Fruit fly (Drosophila melanogaster) whole organism, embryonic: ENCODE measurements around the gene Tm1.

ENCODE experiments used
- Awh ChIP-seq: fragments of 200-800 bp; sonication (Bioruptor generic); IDR thresholded peaks from 2 replicates; pipeline ENCODE4, ENCODE4 v1.3.6; 2022; ENCODE audit warnings: missing biosample characterization, missing genetic modification characterization
- CG10209 ChIP-seq: fragments of 200-800 bp; sonication (Bioruptor generic); optimal IDR thresholded peaks from 3 replicates; lab custom pipeline; 2017; ENCODE audit warnings: missing biosample characterization, mild to moderate bottlenecking, missing genetic modification characterization, missing genetic modification reagents
- CG10431 ChIP-seq: fragments of 200-800 bp; sonication (Bioruptor generic); optimal IDR thresholded peaks from 3 replicates; lab custom pipeline; 2018; ENCODE audit warnings: missing biosample characterization, mild to moderate bottlenecking, missing genetic modification characterization
- CG10654 ChIP-seq: fragments of 200-800 bp; sonication (Bioruptor generic); optimal IDR thresholded peaks from 2 replicates; lab custom pipeline; 2016; ENCODE audit warnings: missing biosample characterization, missing genetic modification characterization
- CG12155 ChIP-seq: fragments of 200-800 bp; sonication (Bioruptor generic); optimal IDR thresholded peaks from 3 replicates; lab custom pipeline; 2016; ENCODE audit warnings: missing biosample characterization, missing genetic modification characterization
- CG12659 ChIP-seq: fragments of 200-800 bp; sonication (Bioruptor generic); optimal IDR thresholded peaks from 3 replicates; lab custom pipeline; 2017; ENCODE audit warnings: mild to moderate bottlenecking, missing biosample characterization, missing genetic modification reagents, missing genetic modification characterization
- CG14667 ChIP-seq: fragments of 200-800 bp; sonication (Bioruptor generic); IDR thresholded peaks from 2 replicates; pipeline ENCODE4 v1.3.6; 2022; ENCODE audit warnings: missing biosample characterization, missing genetic modification characterization
- CG14965 ChIP-seq: fragments of 200-800 bp; sonication (Bioruptor generic); optimal IDR thresholded peaks from 2 replicates; lab custom pipeline; 2016; ENCODE audit warnings: missing biosample characterization, missing genetic modification characterization, borderline replicate concordance
- CG15011 ChIP-seq: fragments of 200-800 bp; sonication (Bioruptor generic); optimal IDR thresholded peaks from 3 replicates; lab custom pipeline; 2018; ENCODE audit warnings: missing biosample characterization, mild to moderate bottlenecking, missing genetic modification characterization
- CG16815 ChIP-seq: fragments of 200-800 bp; sonication (Bioruptor generic); optimal IDR thresholded peaks from 3 replicates; lab custom pipeline; 2017; ENCODE audit warnings: missing biosample characterization, mild to moderate bottlenecking, missing genetic modification characterization
- CG17359 ChIP-seq: fragments of 200-800 bp; sonication (Bioruptor generic); optimal IDR thresholded peaks from 3 replicates; lab custom pipeline; 2018; ENCODE audit warnings: missing biosample characterization, mild to moderate bottlenecking, missing genetic modification characterization, moderate library complexity
- CG18011 ChIP-seq: fragments of 200-800 bp; sonication (Bioruptor generic); optimal IDR thresholded peaks from 2 replicates; lab custom pipeline; 2017; ENCODE audit warnings: missing biosample characterization, missing genetic modification characterization, mild to moderate bottlenecking, moderate library complexity, missing genotype
- CG18764 ChIP-seq: fragments of 200-800 bp; sonication (Bioruptor generic); optimal IDR thresholded peaks from 3 replicates; lab custom pipeline; 2016; ENCODE audit warnings: missing biosample characterization, missing genetic modification characterization
- CG34224 ChIP-seq: fragments of 200-800 bp; sonication (Bioruptor generic); IDR thresholded peaks from 3 replicates; pipeline ENCODE4 v1.3.6; 2022; ENCODE audit warnings: missing biosample characterization, missing genetic modification characterization; ENCODE audit not compliant: partially characterized antibody
- CG4328 ChIP-seq: fragments of 200-800 bp; sonication (Bioruptor generic); optimal IDR thresholded peaks from 3 replicates; lab custom pipeline; 2017; ENCODE audit warnings: missing biosample characterization, missing genetic modification reagents, missing genetic modification characterization
- CG6689 ChIP-seq: fragments of 200-800 bp; sonication (Bioruptor generic); IDR thresholded peaks from 2 replicates; pipeline ENCODE4 v1.3.6; 2022; ENCODE audit warnings: missing biosample characterization, missing genetic modification characterization
- CG6765 ChIP-seq: fragments of 200-800 bp; sonication (Bioruptor generic); optimal IDR thresholded peaks from 3 replicates; lab custom pipeline; 2017; ENCODE audit warnings: missing biosample characterization, mild to moderate bottlenecking, missing genetic modification characterization
- CG7745 ChIP-seq: fragments of 200-800 bp; sonication (Bioruptor generic); optimal IDR thresholded peaks from 2 replicates; lab custom pipeline; 2018; ENCODE audit warnings: missing biosample characterization, mild to moderate bottlenecking, missing genetic modification characterization, moderate library complexity
- CG7987 ChIP-seq: fragments of 200-800 bp; sonication (Bioruptor generic); optimal IDR thresholded peaks from 2 replicates; lab custom pipeline; 2018; ENCODE audit warnings: missing biosample characterization, mild to moderate bottlenecking, missing genetic modification characterization, moderate library complexity
- Camta ChIP-seq: fragments of 200-800 bp; sonication (Bioruptor generic); optimal IDR thresholded peaks from 2 replicates; lab custom pipeline; 2016; ENCODE audit warnings: missing biosample characterization, missing genetic modification characterization
- CkIIα-i1 ChIP-seq: fragments of 200-800 bp; sonication (Bioruptor generic); IDR thresholded peaks from 2 replicates; pipeline ENCODE4 v1.3.6; 2022; ENCODE audit warnings: missing biosample characterization, missing genetic modification characterization
- Doc2 ChIP-seq: fragments of 200-800 bp; sonication (Bioruptor generic); IDR thresholded peaks from 2 replicates; pipeline ENCODE4 v1.3.6; 2022; ENCODE audit warnings: missing biosample characterization, missing genetic modification characterization
- Eip74EF ChIP-seq, 2 experiments: fragments of 200-800 bp in 1 of 2; fragments of >200 bp in 1 of 2; sonication (Bioruptor generic) in 1 of 2; optimal IDR thresholded peaks; 2 replicates each; lab custom pipeline; 2017 to 2019; ENCODE audit warnings: missing biosample characterization in 2 of 2, missing genetic modification characterization in 2 of 2, mild to moderate bottlenecking in 1 of 2, moderate library complexity in 1 of 2
- Gsc ChIP-seq: fragments of 200-800 bp; sonication (Bioruptor generic); IDR thresholded peaks from 2 replicates; pipeline ENCODE4 v1.3.6; 2022; ENCODE audit warnings: missing biosample characterization, missing genetic modification characterization
- HLH54F ChIP-seq: fragments of 200-800 bp; sonication (Bioruptor generic); optimal IDR thresholded peaks from 3 replicates; lab custom pipeline; 2016; ENCODE audit warnings: missing biosample characterization, missing genetic modification characterization
- Hmx ChIP-seq: fragments of 200-800 bp; sonication (Bioruptor generic); optimal IDR thresholded peaks from 2 replicates; lab custom pipeline; 2016; ENCODE audit warnings: missing biosample characterization, missing genetic modification characterization
- Nf-YC ChIP-seq: fragments of 200-800 bp; optimal IDR thresholded peaks from 3 replicates; lab custom pipeline; 2019; ENCODE audit warnings: missing biosample characterization, mild to moderate bottlenecking, missing genetic modification characterization, moderate library complexity
- Spps ChIP-seq: fragments of 200-800 bp; sonication (Bioruptor generic); optimal IDR thresholded peaks from 2 replicates; lab custom pipeline; 2018; ENCODE audit warnings: missing biosample characterization, mild to moderate bottlenecking, missing genetic modification characterization
- TFAM ChIP-seq: fragments of 200-800 bp; sonication (Bioruptor generic); optimal IDR thresholded peaks from 2 replicates; lab custom pipeline; 2017; ENCODE audit warnings: missing biosample characterization, missing genetic modification characterization, inconsistent platforms
- bigmax ChIP-seq: fragments of 200-800 bp; sonication (Bioruptor generic); optimal IDR thresholded peaks from 2 replicates; lab custom pipeline; 2018; ENCODE audit warnings: missing biosample characterization, mild to moderate bottlenecking, missing genetic modification characterization
- cg ChIP-seq: fragments of 200-800 bp; sonication (Bioruptor generic); optimal IDR thresholded peaks from 3 replicates; lab custom pipeline; 2019; ENCODE audit warnings: missing biosample characterization, mild to moderate bottlenecking, missing genetic modification characterization, moderate library complexity
- chm ChIP-seq: fragments of 200-800 bp; sonication (Bioruptor generic); IDR thresholded peaks from 2 replicates; pipeline ENCODE4 v1.3.6; 2022; ENCODE audit warnings: missing biosample characterization, missing genetic modification characterization
- chn ChIP-seq: fragments of 200-800 bp; sonication (Bioruptor generic); optimal IDR thresholded peaks from 2 replicates; lab custom pipeline; 2016; ENCODE audit warnings: missing biosample characterization, missing genetic modification characterization
- crp ChIP-seq, 2 experiments: fragments of 200-800 bp; sonication (Bioruptor generic); optimal IDR thresholded peaks; 2 replicates in 1 of 2; 3 replicates in 1 of 2; lab custom pipeline; 2017; ENCODE audit warnings: missing biosample characterization in 2 of 2, missing genetic modification characterization in 2 of 2, mild to moderate bottlenecking in 1 of 2, moderate library complexity in 1 of 2
- dysf ChIP-seq: fragments of 200-800 bp; sonication (Bioruptor generic); IDR thresholded peaks from 3 replicates; pipeline ENCODE4 v1.3.6; 2022; ENCODE audit warnings: missing biosample characterization, missing genetic modification characterization
- en ChIP-seq: fragments of 200-800 bp; sonication (Bioruptor generic); optimal IDR thresholded peaks from 2 replicates; lab custom pipeline; 2016; ENCODE audit warnings: missing biosample characterization, missing genetic modification characterization
- kah ChIP-seq: fragments of 200-800 bp; sonication (Bioruptor generic); optimal IDR thresholded peaks from 2 replicates; lab custom pipeline; 2018; ENCODE audit warnings: missing biosample characterization, mild to moderate bottlenecking, missing genetic modification characterization
- otp ChIP-seq: fragments of 200-800 bp; sonication (Bioruptor generic); IDR thresholded peaks from 3 replicates; pipeline ENCODE4, ENCODE4 v1.3.6; 2022; ENCODE audit warnings: missing biosample characterization, missing genetic modification characterization
- psq ChIP-seq: fragments of 200-800 bp; sonication (Bioruptor generic); optimal IDR thresholded peaks from 2 replicates; lab custom pipeline; 2017; ENCODE audit warnings: missing biosample characterization, missing genetic modification characterization
- schlank ChIP-seq: fragments of 200-800 bp; sonication (Bioruptor generic); optimal IDR thresholded peaks from 2 replicates; lab custom pipeline; 2018; ENCODE audit warnings: missing biosample characterization, mild to moderate bottlenecking, missing genetic modification characterization
- ssp ChIP-seq: fragments of 200-800 bp; sonication (Bioruptor generic); IDR thresholded peaks from 2 replicates; pipeline ENCODE4 v1.3.6; 2022; ENCODE audit warnings: missing biosample characterization, missing genetic modification characterization

Tm1 gene

dm6 chr3R:15265406-15266040, 12.5 kb upstream of the Tm1 start, which contains the start of gene ATPsynO (continued):
- TF ChIP-seq crp (GFP tag; optimal IDR thresholded peaks at IDR 0.05; lab: Kevin White, UChicago) = peak; percentile 8 to 86
- no peak for TF ChIP-seq schlank (tag; lab: Kevin White, UChicago)
- TF ChIP-seq CG12659 (GFP tag; lab: Kevin White, UChicago) = peak; percentile 62
- TF ChIP-seq CG14667 (GFP tag; lab: Robert Waterston, UW) = no peak
- no peak for TF ChIP-seq TFAM (GFP tag; lab: Kevin White, UChicago)
- TF ChIP-seq psq (GFP tag; lab: Kevin White, UChicago) = no peak
- no peak for TF ChIP-seq kah (GFP tag; lab: Kevin White, UChicago)
- no peak for TF ChIP-seq Camta (GFP tag; lab: Kevin White, UChicago)
- TF ChIP-seq CG12155 (GFP tag; lab: Kevin White, UChicago) = peak; percentile 43
- TF ChIP-seq chn (GFP tag; lab: Kevin White, UChicago) = no peak
- no peak for TF ChIP-seq dysf
- TF ChIP-seq CG6765 (GFP tag; lab: Kevin White, UChicago) = no peak
- no peak for TF ChIP-seq CG10209
- TF ChIP-seq Spps (tag; lab: Kevin White, UChicago) = no peak
- TF ChIP-seq Awh (GFP tag; lab: Robert Waterston, UW) = no peak
- TF ChIP-seq CG17359 (tag; lab: Kevin White, UChicago) = no peak
- no peak for TF ChIP-seq Gsc
- no peak for TF ChIP-seq CG10431
- TF ChIP-seq cg (GFP tag; lab: Kevin White, UChicago) = no peak
- TF ChIP-seq bigmax = peak; percentile 86
- TF ChIP-seq CG6689 = no peak
- no peak for TF ChIP-seq CG15011 (GFP tag; lab: Kevin White, UChicago)
- TF ChIP-seq CG34224 (GFP tag; lab: Robert Waterston, UW) = no peak
- TF ChIP-seq CG18764 = no peak
- TF ChIP-seq Nf-YC (tag; lab: Kevin White, UChicago) = peak; percentile 56
- no peak for TF ChIP-seq CkIIα-i1
- no peak for TF ChIP-seq CG18011
- TF ChIP-seq CG4328 (GFP tag; lab: Kevin White, UChicago) = no peak
- no peak for TF ChIP-seq Doc2
- no peak for TF ChIP-seq CG16815 (GFP tag; lab: Kevin White, UChicago)
- TF ChIP-seq CG14965 (GFP tag; lab: Kevin White, UChicago) = no peak
- no peak for TF ChIP-seq Eip74EF (GFP tag; optimal IDR thresholded peaks at IDR 0.05; lab: Kevin White, UChicago)
- TF ChIP-seq HLH54F (GFP tag; lab: Kevin White, UChicago) = no peak
- no peak for TF ChIP-seq otp (GFP tag; lab: Robert Waterston, UW)
- TF ChIP-seq CG7745 (tag; lab: Kevin White, UChicago) = no peak
- no peak for TF ChIP-seq Hmx (GFP tag; lab: Kevin White, UChicago)
- no peak for TF ChIP-seq chm (GFP tag; lab: Robert Waterston, UW)
- no peak for TF ChIP-seq CG10654 (GFP tag; lab: Kevin White, UChicago)
- no peak for TF ChIP-seq ssp
- peak; percentile 18 for TF ChIP-seq CG7987 (GFP tag; lab: Kevin White, UChicago)
- no peak for TF ChIP-seq en
